Worm (Caenorhabditis elegans) whole organism, young adult: Measurements from ENCODE around the gene F59B10.2.

ENCODE experiments used
- mes-4 ChIP-seq: sonication (generic microtip); optimal IDR thresholded peaks from 2 replicates; lab custom pipeline; 2016; ENCODE audit warnings: missing genotype, missing genetic modification characterization, missing compliant biosample characterization
- nfya-1 ChIP-seq: sonication (generic microtip); optimal IDR thresholded peaks from 2 replicates; lab custom pipeline; 2017; ENCODE audit warnings: antibody characterized with exemption, missing compliant biosample characterization, missing genetic modification characterization, borderline replicate concordance; ENCODE audit not compliant: insufficient read depth
- nhr-120 ChIP-seq: fragments of 200-800 bp; sonication (Bioruptor generic); IDR thresholded peaks from 2 replicates; pipeline ENCODE4 v1.3.6; 2022; ENCODE audit warnings: missing genetic modification characterization, missing compliant biosample characterization
- pha-4 ChIP-seq: fragments of 150-350 bp; sonication (generic microtip); optimal IDR thresholded peaks from 2 replicates; lab custom pipeline; 2014; ENCODE audit warnings: missing biosample characterization, missing genetic modification reagents, missing genetic modification characterization

- TF ChIP-seq nhr-120 (no peak), pha-4 (no peak), nfya-1 (no peak), mes-4 (no peak)
Observed at ce11 chrII:10479348-10479747, 30.3 kb downstream of the F59B10.2 start, which contains the start of gene clec-59.
